Fruit fly (Drosophila melanogaster) whole organism, pupa: ENCODE results near the gene SdhD.

Experiments used
- CG10348 ChIP-seq: fragments of 200-800 bp; sonication (Bioruptor generic); IDR thresholded peaks from 2 replicates; pipeline ENCODE4 v1.3.6; 2022; ENCODE audit warnings: missing biosample characterization, missing genetic modification characterization
- CG12605 ChIP-seq: fragments of 200-800 bp; sonication (Bioruptor generic); IDR thresholded peaks from 2 replicates; pipeline ENCODE4 v1.3.6; 2022; ENCODE audit warnings: missing biosample characterization, missing genetic modification characterization
- CG13204 ChIP-seq: fragments of 200-800 bp; sonication (Bioruptor generic); optimal IDR thresholded peaks from 2 replicates; lab custom pipeline; 2018; ENCODE audit warnings: missing biosample characterization, mild to moderate bottlenecking, missing genetic modification characterization, moderate library complexity
- CG14655 ChIP-seq: fragments of 200-800 bp; sonication (Bioruptor generic); optimal IDR thresholded peaks from 3 replicates; lab custom pipeline; 2017; ENCODE audit warnings: mild to moderate bottlenecking, missing biosample characterization, missing genetic modification reagents, missing genetic modification characterization
- CG15710 ChIP-seq: fragments of 200-800 bp; sonication (Bioruptor generic); optimal IDR thresholded peaks from 2 replicates; lab custom pipeline; 2018; ENCODE audit warnings: missing biosample characterization, mild to moderate bottlenecking, missing genetic modification characterization, moderate library complexity
- CG17806 ChIP-seq: fragments of 200-800 bp; sonication (Bioruptor generic); optimal IDR thresholded peaks from 2 replicates; lab custom pipeline; 2018; ENCODE audit warnings: missing biosample characterization, mild to moderate bottlenecking, missing genetic modification characterization, moderate library complexity
- CG32121 ChIP-seq: fragments of 200-800 bp; sonication (Bioruptor generic); IDR thresholded peaks from 2 replicates; pipeline ENCODE4 v1.3.6; 2022; ENCODE audit warnings: missing biosample characterization, missing genetic modification characterization
- CG34367 ChIP-seq: fragments of 200-800 bp; sonication (Bioruptor generic); optimal IDR thresholded peaks from 2 replicates; lab custom pipeline; 2018; ENCODE audit warnings: missing biosample characterization, mild to moderate bottlenecking, missing genetic modification characterization
- CG4496 ChIP-seq: fragments of 200-800 bp; sonication (Bioruptor generic); IDR thresholded peaks from 3 replicates; pipeline ENCODE4 v1.3.6; 2022; ENCODE audit warnings: missing biosample characterization, missing genetic modification characterization
- CG8159 ChIP-seq: fragments of 200-800 bp; sonication (Bioruptor generic); optimal IDR thresholded peaks from 3 replicates; lab custom pipeline; 2018; ENCODE audit warnings: missing biosample characterization, mild to moderate bottlenecking, missing genetic modification characterization, moderate library complexity
- CG8301 ChIP-seq: fragments of 200-800 bp; sonication (Bioruptor generic); optimal IDR thresholded peaks from 2 replicates; lab custom pipeline; 2018; ENCODE audit warnings: missing biosample characterization, mild to moderate bottlenecking, missing genetic modification characterization
- CG9948 ChIP-seq: fragments of 200-800 bp; sonication (Bioruptor generic); optimal IDR thresholded peaks from 2 replicates; lab custom pipeline; 2018; ENCODE audit warnings: missing biosample characterization, mild to moderate bottlenecking, missing genetic modification characterization, moderate library complexity
- D1 ChIP-seq: fragments of 200-800 bp; sonication (Bioruptor generic); optimal IDR thresholded peaks from 2 replicates; lab custom pipeline; 2018; ENCODE audit warnings: missing biosample characterization, mild to moderate bottlenecking, missing genetic modification characterization, moderate library complexity
- EcR ChIP-seq: fragments of 200-800 bp; sonication (Bioruptor generic); optimal IDR thresholded peaks from 3 replicates; lab custom pipeline; 2019; ENCODE audit warnings: missing biosample characterization, missing genetic modification characterization, mild to moderate bottlenecking, moderate library complexity, missing genetic modification reagents
- Ets98B ChIP-seq: fragments of 200-800 bp; sonication (Bioruptor generic); IDR thresholded peaks from 2 replicates; pipeline ENCODE4 v1.3.6; 2022; ENCODE audit warnings: missing biosample characterization, missing genetic modification characterization
- Pif1A ChIP-seq: fragments of 200-800 bp; sonication (Bioruptor generic); optimal IDR thresholded peaks from 3 replicates; lab custom pipeline; 2016; ENCODE audit warnings: missing biosample characterization, missing genetic modification characterization
- Pif1B ChIP-seq: fragments of 200-800 bp; sonication (Bioruptor generic); optimal IDR thresholded peaks from 3 replicates; lab custom pipeline; 2016; ENCODE audit warnings: missing biosample characterization, missing genetic modification characterization
- Snoo ChIP-seq: fragments of 200-800 bp; sonication (Bioruptor generic); optimal IDR thresholded peaks from 3 replicates; lab custom pipeline; 2017; ENCODE audit warnings: missing biosample characterization, mild to moderate bottlenecking, missing genetic modification characterization, inconsistent platforms
- fd96Ca ChIP-seq: fragments of 200-800 bp; sonication (Bioruptor generic); IDR thresholded peaks from 3 replicates; pipeline ENCODE4 v1.3.6; 2022; ENCODE audit warnings: missing biosample characterization, missing genetic modification characterization
- gl ChIP-seq: fragments of 200-800 bp; sonication (Bioruptor generic); optimal IDR thresholded peaks from 2 replicates; lab custom pipeline; 2018; ENCODE audit warnings: missing biosample characterization, mild to moderate bottlenecking, missing genetic modification characterization
- rn ChIP-seq: fragments of 200-800 bp; sonication (Bioruptor generic); IDR thresholded peaks from 2 replicates; pipeline ENCODE4 v1.3.6; 2022; ENCODE audit warnings: missing biosample characterization, missing genetic modification characterization

The SdhD gene

dm6 chr3R:23725711-23726349 is 34.6 kb downstream of the SdhD start:
- no peak for TF ChIP-seq gl (tag; lab: Kevin White, UChicago)
- no peak for TF ChIP-seq fd96Ca (GFP tag; lab: Robert Waterston, UW)
- TF ChIP-seq CG10348 (GFP tag; lab: Robert Waterston, UW) = no peak

- peak; percentile 61 for TF ChIP-seq EcR (GFP tag; lab: Kevin White, UChicago)
- no peak for TF ChIP-seq CG32121 (GFP tag; lab: Robert Waterston, UW)
Observed at dm6 chr3R:23724843-23725506, 35.4 kb downstream of the SdhD start.

- peak; percentile 73 for TF ChIP-seq EcR (GFP tag; lab: Kevin White, UChicago)
- TF ChIP-seq D1 (tag; lab: Kevin White, UChicago) = no peak
- peak; percentile 68 for TF ChIP-seq CG32121 (GFP tag; lab: Robert Waterston, UW)
- peak; percentile 36 for TF ChIP-seq CG17806 (tag; lab: Kevin White, UChicago)
- TF ChIP-seq CG4496 (GFP tag; lab: Robert Waterston, UW) = peak; percentile 55; the same call in 1 of the 3 replicates
- TF ChIP-seq CG8159 (tag; lab: Kevin White, UChicago) = peak; percentile 42
- peak; percentile 40 for TF ChIP-seq CG14655
- no peak for TF ChIP-seq CG9948 (tag; lab: Kevin White, UChicago)
- no peak for TF ChIP-seq CG13204 (GFP tag; lab: Kevin White, UChicago)
- TF ChIP-seq Pif1B (GFP tag; lab: Kevin White, UChicago) = peak; percentile 29
- no peak for TF ChIP-seq Pif1A (GFP tag; lab: Kevin White, UChicago)
- TF ChIP-seq Snoo = no peak
- TF ChIP-seq CG8301 (tag; lab: Kevin White, UChicago) = peak; percentile 40
- TF ChIP-seq CG34367 (tag; lab: Kevin White, UChicago) = peak; percentile 41
- TF ChIP-seq gl (tag; lab: Kevin White, UChicago) = peak; percentile 79
- peak; percentile 60 for TF ChIP-seq Ets98B (GFP tag; lab: Robert Waterston, UW)
- peak; percentile 56 for TF ChIP-seq fd96Ca (GFP tag; lab: Robert Waterston, UW)
- TF ChIP-seq CG15710 = peak; percentile 23
Observed at dm6 chr3R:23723381-23724034, 36.9 kb downstream of the SdhD start.

dm6 chr3R:23722680-23723372 is 37.6 kb downstream of the SdhD start, which contains the start of gene CG10365:
CG10365 (plus strand) TSS chr3R:23723331.
- TF ChIP-seq CG8301 (tag; lab: Kevin White, UChicago) = peak; percentile 94
- no peak; the same call in 1 of the 2 replicates for TF ChIP-seq CG10348 (GFP tag; lab: Robert Waterston, UW)
- peak; percentile 90 for TF ChIP-seq CG4496 (GFP tag; lab: Robert Waterston, UW)
- no peak for TF ChIP-seq fd96Ca (GFP tag; lab: Robert Waterston, UW)
- peak; percentile 96 for TF ChIP-seq CG9948 (tag; lab: Kevin White, UChicago)
- TF ChIP-seq CG17806 (tag; lab: Kevin White, UChicago) = peak; percentile 94
- peak; percentile 87 for TF ChIP-seq Snoo
- peak; percentile 41 for TF ChIP-seq EcR (GFP tag; lab: Kevin White, UChicago)
- peak; percentile 86 for TF ChIP-seq CG34367 (tag; lab: Kevin White, UChicago)
- peak; percentile 45 for TF ChIP-seq gl (tag; lab: Kevin White, UChicago)
- peak; percentile 96 for TF ChIP-seq D1 (tag; lab: Kevin White, UChicago)
- peak; percentile 56 for TF ChIP-seq Pif1B (GFP tag; lab: Kevin White, UChicago)
- TF ChIP-seq rn (GFP tag; lab: Robert Waterston, UW) = peak; percentile 86
- peak; percentile 55 for TF ChIP-seq CG13204 (GFP tag; lab: Kevin White, UChicago)
- peak; percentile 88 for TF ChIP-seq CG32121 (GFP tag; lab: Robert Waterston, UW)
- peak; percentile 97 for TF ChIP-seq CG8159 (tag; lab: Kevin White, UChicago)
- peak; percentile 70 for TF ChIP-seq Pif1A (GFP tag; lab: Kevin White, UChicago)
- TF ChIP-seq CG12605 (GFP tag; lab: Robert Waterston, UW) = peak; percentile 93
- peak; percentile 78 for TF ChIP-seq Ets98B (GFP tag; lab: Robert Waterston, UW)
- TF ChIP-seq CG14655 = peak; percentile 89
- TF ChIP-seq CG15710 = peak; percentile 93

dm6 chr3R:23721936-23722335 is 38.5 kb downstream of the SdhD start:
- TF ChIP-seq CG17806 (tag; lab: Kevin White, UChicago) (no peak), D1 (tag; lab: Kevin White, UChicago) (peak; percentile 84)
